Worm (Caenorhabditis elegans): ENCODE measurements around the gene C05C10.3.

The C05C10.3 gene

DNA sequence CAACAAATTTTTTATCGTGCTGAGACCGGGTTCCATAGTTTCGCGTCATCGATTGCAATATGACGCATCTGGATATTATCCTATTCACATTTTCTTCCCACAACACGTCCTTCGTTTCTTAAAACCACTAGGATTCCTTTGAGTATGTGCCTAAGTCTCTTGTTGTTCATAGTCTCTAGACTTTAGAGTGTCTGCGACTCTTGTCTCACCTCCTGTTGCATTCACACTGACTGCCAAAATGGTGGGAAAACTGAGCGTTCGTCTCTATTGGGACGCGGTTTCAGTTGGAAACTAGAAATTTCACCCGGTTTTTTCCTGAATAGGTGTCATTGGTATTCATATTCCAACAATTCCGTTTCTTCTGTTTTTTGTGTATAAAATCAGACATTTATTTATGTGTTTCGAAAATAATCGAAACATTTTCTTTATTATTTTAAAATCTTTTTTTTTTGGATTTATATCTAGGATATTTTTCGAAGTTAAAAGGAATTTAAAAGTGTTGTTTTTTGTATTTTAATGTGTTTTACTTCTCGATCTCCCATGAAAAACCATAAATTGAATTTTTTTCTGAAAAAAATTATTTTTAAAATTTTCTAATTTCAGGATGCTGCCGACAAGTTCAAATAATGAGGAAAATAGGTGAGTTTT, 14.9 kb downstream of the C05C10.3 start, which contains the start of gene C05C10.2:
TSS of gene C05C10.2 (plus strand) at position 598 of the 648 bp plus-strand sequence.
- no peak for TF ChIP-seq ref-1 (GFP tag; conservative IDR thresholded peaks at IDR 0.05)
- TF ChIP-seq T22C8.4 (GFP tag; IDR thresholded peaks at IDR 0.05), result no peak
- TF ChIP-seq klf-2 (GFP tag; conservative IDR thresholded peaks at IDR 0.05), result no peak
- no peak for TF ChIP-seq ztf-29 (GFP tag; IDR thresholded peaks at IDR 0.05)
- TF ChIP-seq med-1 (GFP tag; optimal IDR thresholded peaks at IDR 0.05; ENCODE audit: insufficient read depth), result no peak
- no peak for TF ChIP-seq flt-1 (GFP tag; IDR thresholded peaks at IDR 0.05)
- TF ChIP-seq ztf-23 (GFP tag; IDR thresholded peaks at IDR 0.05), result no peak

DNA sequence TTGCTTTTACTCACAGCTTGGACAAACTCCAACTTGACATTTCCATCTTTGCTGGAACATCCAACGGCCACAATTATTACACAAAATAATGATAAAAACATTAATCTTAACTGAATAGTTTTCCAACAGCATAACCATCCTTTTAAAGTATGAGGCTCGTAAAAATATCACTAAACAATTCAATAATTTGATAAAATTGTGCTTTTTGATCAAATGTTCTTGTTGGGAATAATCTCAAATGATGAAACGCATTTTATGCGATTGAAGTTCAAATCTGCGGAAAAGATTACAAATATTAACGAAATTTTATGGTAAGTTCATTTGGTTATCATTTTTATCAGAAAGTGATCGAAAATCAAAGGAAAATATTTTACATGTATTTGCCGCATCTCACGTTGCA, 16.2 kb downstream of the C05C10.3 start, which contains the start of gene pho-10:
TSS of gene pho-10 (minus strand) at position 101 of the 400 bp plus-strand sequence.
- TF ChIP-seq cog-1 (tag; optimal IDR thresholded peaks at IDR 0.05) (no peak), ref-1 (GFP tag; conservative IDR thresholded peaks at IDR 0.05) (no peak), med-1 (GFP tag; optimal IDR thresholded peaks at IDR 0.05; ENCODE audit: insufficient read depth) (no peak), T22C8.4 (GFP tag; IDR thresholded peaks at IDR 0.05) (no peak), klf-2 (GFP tag; conservative IDR thresholded peaks at IDR 0.05) (no peak), ztf-29 (GFP tag; IDR thresholded peaks at IDR 0.05) (no peak), ztf-23 (GFP tag; IDR thresholded peaks at IDR 0.05) (no peak), tab-1 (GFP tag; IDR thresholded peaks at IDR 0.05) (no peak), flt-1 (GFP tag; IDR thresholded peaks at IDR 0.05) (no peak)

DNA sequence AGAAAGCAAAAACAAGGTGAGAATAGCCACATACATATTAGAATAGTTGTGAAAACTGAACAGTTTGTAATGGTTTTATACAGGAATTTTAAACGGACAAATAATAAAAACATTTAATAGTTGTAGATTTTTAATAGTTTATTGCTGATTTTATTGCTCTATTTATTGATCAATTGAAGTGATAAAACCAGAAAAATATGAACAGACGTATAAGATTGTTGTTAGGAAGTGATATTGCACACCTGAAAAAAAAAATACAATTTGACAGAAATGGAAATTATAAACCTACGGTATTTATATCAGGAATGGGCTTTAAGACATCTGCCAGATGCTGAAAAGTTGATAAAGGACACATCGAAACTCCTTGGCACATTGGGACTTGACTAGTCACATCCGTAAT, 18.8 kb downstream of the C05C10.3 start, which contains the start of gene C05C10.8:
TSS of gene C05C10.8 (minus strand) at position 101 of the 400 bp plus-strand sequence.
- no peak for TF ChIP-seq ztf-23 (GFP tag; IDR thresholded peaks at IDR 0.05)
- TF ChIP-seq ztf-29 (GFP tag; IDR thresholded peaks at IDR 0.05), result no peak
- no peak for TF ChIP-seq klf-2 (GFP tag; conservative IDR thresholded peaks at IDR 0.05)
- no peak for TF ChIP-seq cog-1 (tag; optimal IDR thresholded peaks at IDR 0.05)
- TF ChIP-seq tab-1 (GFP tag; IDR thresholded peaks at IDR 0.05), result no peak
- TF ChIP-seq flt-1 (GFP tag; IDR thresholded peaks at IDR 0.05), result no peak

DNA sequence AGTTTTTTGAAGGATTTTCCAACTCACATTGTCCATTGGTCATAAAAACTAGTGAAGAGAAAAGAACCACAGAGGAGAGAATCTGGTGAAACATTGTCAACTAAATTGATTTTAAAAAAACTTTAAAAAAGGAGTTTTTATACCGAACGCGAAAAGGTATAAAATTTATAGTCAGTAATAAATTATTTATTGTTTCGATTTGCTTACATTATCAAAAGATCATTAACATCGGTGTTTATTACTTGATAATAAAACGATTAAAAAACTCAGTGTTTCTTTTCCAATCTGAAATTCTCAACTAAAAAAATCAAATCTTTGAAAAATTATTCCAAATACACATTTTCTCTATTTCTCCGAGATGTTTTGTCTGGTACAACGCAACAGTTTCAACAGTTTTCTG, 20.5 kb downstream of the C05C10.3 start, which contains the start of gene F26C11.4:
TSS of gene F26C11.4 (minus strand) at position 101 of the 400 bp plus-strand sequence.
- no peak for TF ChIP-seq cog-1 (tag; optimal IDR thresholded peaks at IDR 0.05)
- no peak for TF ChIP-seq ztf-29 (GFP tag; IDR thresholded peaks at IDR 0.05)

DNA sequence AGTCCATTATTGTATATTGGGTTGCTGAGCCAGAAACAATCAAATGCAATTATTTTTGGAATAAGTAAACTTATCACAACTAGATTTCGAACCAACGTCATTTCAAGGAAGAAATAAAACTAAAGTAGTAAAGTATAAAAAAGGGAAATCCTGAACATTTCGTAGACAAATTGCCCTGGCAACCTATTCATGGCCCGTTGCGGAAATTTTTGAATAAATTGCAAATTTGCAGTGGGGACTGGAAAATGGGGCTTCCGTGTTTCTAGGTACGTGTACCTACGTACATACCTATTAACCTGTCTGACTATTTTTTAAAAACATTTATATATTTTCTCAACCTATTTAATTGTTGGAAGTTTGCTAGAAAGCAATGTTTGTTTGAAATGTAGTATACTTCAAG, 21.7 kb downstream of the C05C10.3 start, which contains the start of gene F26C11.3:
TSS of gene F26C11.3 (minus strand) at position 101 of the 400 bp plus-strand sequence.
- TF ChIP-seq ztf-23 (GFP tag; IDR thresholded peaks at IDR 0.05) (no peak), med-1 (GFP tag; optimal IDR thresholded peaks at IDR 0.05; ENCODE audit: insufficient read depth) (no peak), flt-1 (GFP tag; IDR thresholded peaks at IDR 0.05) (no peak), klf-2 (GFP tag; conservative IDR thresholded peaks at IDR 0.05) (no peak), T22C8.4 (GFP tag; IDR thresholded peaks at IDR 0.05) (no peak), ref-1 (GFP tag; conservative IDR thresholded peaks at IDR 0.05) (no peak), ztf-29 (GFP tag; IDR thresholded peaks at IDR 0.05) (no peak), tab-1 (GFP tag; IDR thresholded peaks at IDR 0.05) (no peak), cog-1 (tag; optimal IDR thresholded peaks at IDR 0.05) (no peak)

DNA sequence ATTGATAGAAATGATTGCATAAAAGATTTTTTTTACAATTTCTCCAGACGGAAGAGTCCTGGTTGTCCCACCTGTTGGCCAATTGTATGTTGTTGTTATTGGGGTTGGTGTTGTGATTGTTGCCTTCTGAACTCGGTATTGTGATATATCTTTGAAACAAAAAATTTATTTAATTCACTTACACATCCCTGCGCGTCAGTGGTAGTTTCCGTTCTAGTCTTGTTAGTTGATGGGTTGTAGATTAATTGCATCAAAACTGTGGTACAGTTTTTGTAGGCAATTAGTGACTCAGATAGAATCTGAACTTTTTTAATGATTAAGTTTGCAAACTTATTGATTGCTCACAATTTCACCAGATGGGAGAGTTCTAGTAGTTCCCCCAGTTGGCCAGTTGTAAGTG, 32.2 kb downstream of the C05C10.3 start:
- TF ChIP-seq cog-1 (tag; optimal IDR thresholded peaks at IDR 0.05) (no peak), ztf-23 (GFP tag; IDR thresholded peaks at IDR 0.05) (no peak), ref-1 (GFP tag; conservative IDR thresholded peaks at IDR 0.05) (no peak), flt-1 (GFP tag; IDR thresholded peaks at IDR 0.05) (no peak), tab-1 (GFP tag; IDR thresholded peaks at IDR 0.05) (no peak), med-1 (GFP tag; optimal IDR thresholded peaks at IDR 0.05; ENCODE audit: insufficient read depth) (no peak), T22C8.4 (GFP tag; IDR thresholded peaks at IDR 0.05) (no peak), ztf-29 (GFP tag; IDR thresholded peaks at IDR 0.05) (no peak), klf-2 (GFP tag; conservative IDR thresholded peaks at IDR 0.05) (no peak)

DNA sequence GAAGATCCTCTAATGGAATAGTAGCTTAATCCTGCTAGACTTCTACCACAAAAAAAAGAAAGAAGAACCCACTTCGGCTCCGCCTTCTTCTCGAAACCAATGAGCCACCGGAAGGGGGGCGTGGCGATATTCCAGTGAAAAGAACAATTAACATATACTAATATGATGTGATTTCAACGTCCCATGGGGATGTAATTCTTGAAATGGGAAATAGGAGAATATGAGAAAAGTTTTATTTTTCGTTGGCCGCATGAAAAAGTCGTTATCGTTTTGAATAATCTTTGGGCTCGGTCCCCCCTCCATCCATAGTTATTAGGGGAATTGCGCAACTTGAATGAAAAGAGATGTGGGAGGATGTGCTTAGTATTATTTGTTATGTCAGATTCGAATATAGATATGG, 36.4 kb downstream of the C05C10.3 start, which contains the start of gene unc-4:
TSS of gene unc-4 (minus strand) at position 101 of the 400 bp plus-strand sequence.
- no peak for TF ChIP-seq cog-1 (tag; optimal IDR thresholded peaks at IDR 0.05)
- no peak for TF ChIP-seq med-1 (GFP tag; optimal IDR thresholded peaks at IDR 0.05; ENCODE audit: insufficient read depth)
- TF ChIP-seq ztf-29 (GFP tag; IDR thresholded peaks at IDR 0.05), result no peak
- TF ChIP-seq ztf-23 (GFP tag; IDR thresholded peaks at IDR 0.05), result no peak
- TF ChIP-seq tab-1 (GFP tag; IDR thresholded peaks at IDR 0.05), result no peak
- no peak for TF ChIP-seq flt-1 (GFP tag; IDR thresholded peaks at IDR 0.05)
- TF ChIP-seq T22C8.4 (GFP tag; IDR thresholded peaks at IDR 0.05), result no peak
- no peak for TF ChIP-seq klf-2 (GFP tag; conservative IDR thresholded peaks at IDR 0.05)
- TF ChIP-seq ref-1 (GFP tag; conservative IDR thresholded peaks at IDR 0.05), result no peak

DNA sequence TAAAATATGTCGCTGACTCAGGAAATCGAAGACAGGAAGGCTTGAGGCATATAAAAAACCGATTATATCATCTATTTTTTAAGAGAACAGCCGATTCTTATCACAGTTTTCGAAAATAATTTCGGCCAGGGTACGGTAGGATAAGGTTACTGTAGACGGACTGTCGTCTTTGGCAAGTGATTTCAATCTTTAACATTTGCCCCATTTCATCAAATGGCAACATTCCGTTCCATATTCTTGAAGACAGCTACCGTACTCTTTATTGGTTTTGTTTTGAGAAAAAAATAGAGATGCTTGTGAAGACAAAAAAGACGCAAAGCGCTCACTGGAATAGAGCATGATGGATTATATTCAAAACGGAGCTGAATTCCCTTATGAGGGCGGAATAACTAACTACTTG, 37.9 kb downstream of the C05C10.3 start:
- no peak for TF ChIP-seq ztf-29 (GFP tag; IDR thresholded peaks at IDR 0.05)
- no peak for TF ChIP-seq klf-2 (GFP tag; conservative IDR thresholded peaks at IDR 0.05)
- TF ChIP-seq ztf-23 (GFP tag; IDR thresholded peaks at IDR 0.05), result no peak
- TF ChIP-seq med-1 (GFP tag; optimal IDR thresholded peaks at IDR 0.05; ENCODE audit: insufficient read depth), result no peak
- TF ChIP-seq flt-1 (GFP tag; IDR thresholded peaks at IDR 0.05), result no peak
- TF ChIP-seq tab-1 (GFP tag; IDR thresholded peaks at IDR 0.05), result no peak
- TF ChIP-seq T22C8.4 (GFP tag; IDR thresholded peaks at IDR 0.05), result no peak
- no peak for TF ChIP-seq cog-1 (tag; optimal IDR thresholded peaks at IDR 0.05)
- no peak for TF ChIP-seq ref-1 (GFP tag; conservative IDR thresholded peaks at IDR 0.05)

DNA sequence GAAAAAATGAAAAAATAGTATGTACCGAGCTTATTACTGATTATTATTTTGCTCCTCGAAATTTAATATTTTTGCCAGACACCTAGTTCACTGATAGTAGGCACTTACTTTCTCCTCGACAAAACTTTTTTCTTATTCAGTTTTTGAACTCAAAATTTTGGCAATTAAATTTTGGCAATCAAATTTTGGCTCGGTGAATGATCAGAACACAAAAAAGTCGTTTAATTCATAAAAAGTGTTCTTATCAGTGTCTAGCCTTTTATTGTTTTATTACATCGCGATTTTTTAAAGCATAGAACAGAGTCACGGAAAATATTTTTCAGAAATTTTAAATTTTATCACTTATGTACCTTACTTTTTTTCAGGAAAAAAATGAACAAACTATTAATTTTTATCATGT, 41.5 kb downstream of the C05C10.3 start:
- no peak for TF ChIP-seq med-1 (GFP tag; optimal IDR thresholded peaks at IDR 0.05; ENCODE audit: insufficient read depth)
- TF ChIP-seq T22C8.4 (GFP tag; IDR thresholded peaks at IDR 0.05), result no peak
- no peak for TF ChIP-seq flt-1 (GFP tag; IDR thresholded peaks at IDR 0.05)
- TF ChIP-seq ztf-29 (GFP tag; IDR thresholded peaks at IDR 0.05), result no peak
- no peak for TF ChIP-seq tab-1 (GFP tag; IDR thresholded peaks at IDR 0.05)
- no peak for TF ChIP-seq ref-1 (GFP tag; conservative IDR thresholded peaks at IDR 0.05)
- TF ChIP-seq ztf-23 (GFP tag; IDR thresholded peaks at IDR 0.05), result no peak
- TF ChIP-seq cog-1 (tag; optimal IDR thresholded peaks at IDR 0.05), result no peak
- no peak for TF ChIP-seq klf-2 (GFP tag; conservative IDR thresholded peaks at IDR 0.05)

Data from whole organism, midembryonic.